Fruit fly (Drosophila melanogaster) whole organism, pupa: Measurements from ENCODE around the gene CG10140.

Source experiments
- CG10348 ChIP-seq: fragments of 200-800 bp; sonication (Bioruptor generic); IDR thresholded peaks from 2 replicates; pipeline ENCODE4 v1.3.6; 2022; ENCODE audit warnings: missing biosample characterization, missing genetic modification characterization
- CG12605 ChIP-seq: fragments of 200-800 bp; sonication (Bioruptor generic); IDR thresholded peaks from 2 replicates; pipeline ENCODE4 v1.3.6; 2022; ENCODE audit warnings: missing biosample characterization, missing genetic modification characterization
- CG13204 ChIP-seq: fragments of 200-800 bp; sonication (Bioruptor generic); optimal IDR thresholded peaks from 2 replicates; lab custom pipeline; 2018; ENCODE audit warnings: missing biosample characterization, mild to moderate bottlenecking, missing genetic modification characterization, moderate library complexity
- CG14655 ChIP-seq: fragments of 200-800 bp; sonication (Bioruptor generic); optimal IDR thresholded peaks from 3 replicates; lab custom pipeline; 2017; ENCODE audit warnings: mild to moderate bottlenecking, missing biosample characterization, missing genetic modification reagents, missing genetic modification characterization
- CG15710 ChIP-seq: fragments of 200-800 bp; sonication (Bioruptor generic); optimal IDR thresholded peaks from 2 replicates; lab custom pipeline; 2018; ENCODE audit warnings: missing biosample characterization, mild to moderate bottlenecking, missing genetic modification characterization, moderate library complexity
- CG17806 ChIP-seq: fragments of 200-800 bp; sonication (Bioruptor generic); optimal IDR thresholded peaks from 2 replicates; lab custom pipeline; 2018; ENCODE audit warnings: missing biosample characterization, mild to moderate bottlenecking, missing genetic modification characterization, moderate library complexity
- CG32121 ChIP-seq: fragments of 200-800 bp; sonication (Bioruptor generic); IDR thresholded peaks from 2 replicates; pipeline ENCODE4 v1.3.6; 2022; ENCODE audit warnings: missing biosample characterization, missing genetic modification characterization
- CG34367 ChIP-seq: fragments of 200-800 bp; sonication (Bioruptor generic); optimal IDR thresholded peaks from 2 replicates; lab custom pipeline; 2018; ENCODE audit warnings: missing biosample characterization, mild to moderate bottlenecking, missing genetic modification characterization
- CG4496 ChIP-seq: fragments of 200-800 bp; sonication (Bioruptor generic); IDR thresholded peaks from 3 replicates; pipeline ENCODE4 v1.3.6; 2022; ENCODE audit warnings: missing biosample characterization, missing genetic modification characterization
- CG8159 ChIP-seq: fragments of 200-800 bp; sonication (Bioruptor generic); optimal IDR thresholded peaks from 3 replicates; lab custom pipeline; 2018; ENCODE audit warnings: missing biosample characterization, mild to moderate bottlenecking, missing genetic modification characterization, moderate library complexity
- CG8301 ChIP-seq: fragments of 200-800 bp; sonication (Bioruptor generic); optimal IDR thresholded peaks from 2 replicates; lab custom pipeline; 2018; ENCODE audit warnings: missing biosample characterization, mild to moderate bottlenecking, missing genetic modification characterization
- CG9948 ChIP-seq: fragments of 200-800 bp; sonication (Bioruptor generic); optimal IDR thresholded peaks from 2 replicates; lab custom pipeline; 2018; ENCODE audit warnings: missing biosample characterization, mild to moderate bottlenecking, missing genetic modification characterization, moderate library complexity
- D1 ChIP-seq: fragments of 200-800 bp; sonication (Bioruptor generic); optimal IDR thresholded peaks from 2 replicates; lab custom pipeline; 2018; ENCODE audit warnings: missing biosample characterization, mild to moderate bottlenecking, missing genetic modification characterization, moderate library complexity
- EcR ChIP-seq: fragments of 200-800 bp; sonication (Bioruptor generic); optimal IDR thresholded peaks from 3 replicates; lab custom pipeline; 2019; ENCODE audit warnings: missing biosample characterization, missing genetic modification characterization, mild to moderate bottlenecking, moderate library complexity, missing genetic modification reagents
- Ets98B ChIP-seq: fragments of 200-800 bp; sonication (Bioruptor generic); IDR thresholded peaks from 2 replicates; pipeline ENCODE4 v1.3.6; 2022; ENCODE audit warnings: missing biosample characterization, missing genetic modification characterization
- Pif1A ChIP-seq: fragments of 200-800 bp; sonication (Bioruptor generic); optimal IDR thresholded peaks from 3 replicates; lab custom pipeline; 2016; ENCODE audit warnings: missing biosample characterization, missing genetic modification characterization
- Pif1B ChIP-seq: fragments of 200-800 bp; sonication (Bioruptor generic); optimal IDR thresholded peaks from 3 replicates; lab custom pipeline; 2016; ENCODE audit warnings: missing biosample characterization, missing genetic modification characterization
- Snoo ChIP-seq: fragments of 200-800 bp; sonication (Bioruptor generic); optimal IDR thresholded peaks from 3 replicates; lab custom pipeline; 2017; ENCODE audit warnings: missing biosample characterization, mild to moderate bottlenecking, missing genetic modification characterization, inconsistent platforms
- fd96Ca ChIP-seq: fragments of 200-800 bp; sonication (Bioruptor generic); IDR thresholded peaks from 3 replicates; pipeline ENCODE4 v1.3.6; 2022; ENCODE audit warnings: missing biosample characterization, missing genetic modification characterization
- gl ChIP-seq: fragments of 200-800 bp; sonication (Bioruptor generic); optimal IDR thresholded peaks from 2 replicates; lab custom pipeline; 2018; ENCODE audit warnings: missing biosample characterization, mild to moderate bottlenecking, missing genetic modification characterization
- rn ChIP-seq: fragments of 200-800 bp; sonication (Bioruptor generic); IDR thresholded peaks from 2 replicates; pipeline ENCODE4 v1.3.6; 2022; ENCODE audit warnings: missing biosample characterization, missing genetic modification characterization

CG10140 gene

DNA sequence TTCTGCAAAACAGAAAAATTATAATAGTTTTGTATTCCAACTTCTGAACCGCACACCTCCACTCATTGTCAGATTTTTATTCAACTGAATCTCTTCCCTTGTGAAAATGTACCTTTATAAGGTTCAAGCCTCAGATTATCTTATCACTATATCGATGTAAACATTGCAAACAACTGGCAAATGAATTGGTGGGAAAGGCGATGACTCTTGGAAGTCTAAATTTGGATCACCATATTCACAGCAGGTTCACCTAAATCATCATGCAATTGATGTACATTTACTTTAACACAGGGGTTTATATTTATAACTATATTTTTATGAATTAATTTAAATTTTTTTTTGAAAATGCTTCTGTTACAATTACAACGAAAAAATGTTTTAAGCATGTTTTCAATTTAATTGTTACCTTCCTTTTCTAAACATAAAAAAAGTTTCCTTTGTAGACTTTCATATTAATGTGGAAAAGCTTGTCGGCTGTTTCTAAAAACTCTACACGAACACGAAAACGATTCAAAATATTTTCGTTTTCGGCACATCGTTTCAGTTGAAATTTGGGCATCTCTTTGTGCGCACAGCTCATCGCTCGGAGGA is at the start of gene CG10140, which contains the start of gene CG14109:
Gene CG10140, minus strand, starts transcription at position 101 of the 591 bp plus-strand sequence.
Gene CG14109, plus strand, starts transcription at position 541 of the 591 bp plus-strand sequence.
- TF ChIP-seq fd96Ca: no peak
- no peak for TF ChIP-seq CG13204 (GFP tag; lab: Kevin White, UChicago)
- no peak for TF ChIP-seq D1 (tag; lab: Kevin White, UChicago)
- no peak for TF ChIP-seq Ets98B (GFP tag; lab: Robert Waterston, UW)
- TF ChIP-seq CG34367 (tag; lab: Kevin White, UChicago): no peak
- TF ChIP-seq CG9948 (tag; lab: Kevin White, UChicago): no peak
- TF ChIP-seq gl (tag; lab: Kevin White, UChicago): no peak
- no peak for TF ChIP-seq CG10348 (GFP tag; lab: Robert Waterston, UW)
- no peak for TF ChIP-seq CG32121
- TF ChIP-seq CG15710 (tag; lab: Kevin White, UChicago): no peak
- TF ChIP-seq Pif1A: no peak
- no peak for TF ChIP-seq CG12605 (GFP tag; lab: Robert Waterston, UW)
- no peak for TF ChIP-seq CG4496 (GFP tag; lab: Robert Waterston, UW)
- TF ChIP-seq CG17806 (tag; lab: Kevin White, UChicago): no peak
- TF ChIP-seq Snoo (tag; lab: Kevin White, UChicago): no peak
- TF ChIP-seq EcR (GFP tag; lab: Kevin White, UChicago): no peak

DNA sequence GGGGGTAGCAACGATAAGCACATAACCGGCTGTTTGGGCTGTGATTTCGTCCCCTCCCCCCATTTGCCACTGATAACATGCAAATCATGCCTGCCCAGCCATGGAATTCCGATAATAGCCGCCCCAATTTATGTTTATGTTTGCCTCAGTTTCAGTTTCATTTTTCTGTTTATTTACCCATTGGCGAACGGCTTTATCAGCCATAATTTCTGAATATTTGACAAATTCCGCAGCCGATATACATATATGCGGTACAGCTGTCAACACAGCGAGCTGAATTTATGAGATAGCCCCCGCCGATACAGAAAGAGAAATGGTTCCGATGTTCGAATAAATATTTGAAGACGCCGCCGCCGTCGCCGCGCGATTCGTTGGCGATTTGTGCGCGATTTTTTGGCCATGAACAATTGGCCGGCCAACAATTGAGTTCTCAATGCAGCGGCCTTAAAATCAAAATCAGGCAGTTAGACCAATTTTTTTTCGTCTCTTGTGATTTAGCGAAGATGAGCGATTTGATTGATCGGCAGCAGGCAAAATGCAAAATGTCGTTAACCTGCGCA is 49.0 kb upstream of the CG10140 start:
- TF ChIP-seq CG12605 (GFP tag; lab: Robert Waterston, UW) (no peak), D1 (tag; lab: Kevin White, UChicago) (no peak), CG34367 (tag; lab: Kevin White, UChicago) (no peak), CG8159 (tag; lab: Kevin White, UChicago) (no peak), Ets98B (GFP tag; lab: Robert Waterston, UW) (no peak), CG17806 (tag; lab: Kevin White, UChicago) (no peak), Pif1A (no peak), CG4496 (GFP tag; lab: Robert Waterston, UW) (no peak; the same call in 2 of the 3 replicates), CG10348 (GFP tag; lab: Robert Waterston, UW) (no peak), EcR (GFP tag; lab: Kevin White, UChicago) (no peak), CG15710 (tag; lab: Kevin White, UChicago) (no peak), CG32121 (no peak), fd96Ca (no peak), CG14655 (GFP tag; lab: Kevin White, UChicago) (no peak), CG8301 (tag; lab: Kevin White, UChicago) (no peak)

- no peak for TF ChIP-seq CG34367 (tag; lab: Kevin White, UChicago)
- no peak for TF ChIP-seq rn (GFP tag; lab: Robert Waterston, UW)
- TF ChIP-seq Pif1A: peak; percentile 1
- peak; percentile 50 for TF ChIP-seq Snoo (tag; lab: Kevin White, UChicago)
- no peak for TF ChIP-seq gl (tag; lab: Kevin White, UChicago)
- TF ChIP-seq CG13204 (GFP tag; lab: Kevin White, UChicago): peak; percentile 7
- peak; percentile 44 for TF ChIP-seq CG8159 (tag; lab: Kevin White, UChicago)
- TF ChIP-seq CG10348 (GFP tag; lab: Robert Waterston, UW): no peak
- peak; percentile 10 for TF ChIP-seq CG8301 (tag; lab: Kevin White, UChicago)
- peak; percentile 8; the same call in 1 of the 2 replicates for TF ChIP-seq Ets98B (GFP tag; lab: Robert Waterston, UW)
- peak; percentile 26 for TF ChIP-seq CG17806 (tag; lab: Kevin White, UChicago)
- peak; percentile 6 for TF ChIP-seq CG9948 (tag; lab: Kevin White, UChicago)
- no peak for TF ChIP-seq CG12605 (GFP tag; lab: Robert Waterston, UW)
- no peak for TF ChIP-seq Pif1B (GFP tag; lab: Kevin White, UChicago)
- no peak for TF ChIP-seq D1 (tag; lab: Kevin White, UChicago)
- TF ChIP-seq CG15710 (tag; lab: Kevin White, UChicago): peak; percentile 17
- peak; percentile 2 for TF ChIP-seq EcR (GFP tag; lab: Kevin White, UChicago)
- TF ChIP-seq CG32121: peak; percentile 26; the same call in 1 of the 2 replicates
- TF ChIP-seq fd96Ca: no peak
- TF ChIP-seq CG4496 (GFP tag; lab: Robert Waterston, UW): no peak
- peak; percentile 34 for TF ChIP-seq CG14655 (GFP tag; lab: Kevin White, UChicago)
Observed at dm6 chr3L:13488129-13488876, 48.0 kb upstream of the CG10140 start.

dm6 chr3L:13486860-13487404 is 46.7 kb upstream of the CG10140 start:
- peak; percentile 24 for TF ChIP-seq EcR (GFP tag; lab: Kevin White, UChicago)
- peak; percentile 24; the same call in 1 of the 2 replicates for TF ChIP-seq CG32121
- TF ChIP-seq Pif1A: no peak
- no peak for TF ChIP-seq D1 (tag; lab: Kevin White, UChicago)
- no peak for TF ChIP-seq CG10348 (GFP tag; lab: Robert Waterston, UW)
- TF ChIP-seq CG15710 (tag; lab: Kevin White, UChicago): no peak
- no peak for TF ChIP-seq CG34367 (tag; lab: Kevin White, UChicago)
- no peak for TF ChIP-seq fd96Ca
- no peak for TF ChIP-seq Snoo (tag; lab: Kevin White, UChicago)
- no peak for TF ChIP-seq Pif1B (GFP tag; lab: Kevin White, UChicago)
- no peak for TF ChIP-seq CG9948 (tag; lab: Kevin White, UChicago)
- peak; percentile 62; the same call in 2 of the 3 replicates for TF ChIP-seq CG4496 (GFP tag; lab: Robert Waterston, UW)
- TF ChIP-seq rn (GFP tag; lab: Robert Waterston, UW): no peak
- TF ChIP-seq CG17806 (tag; lab: Kevin White, UChicago): no peak
- TF ChIP-seq CG14655 (GFP tag; lab: Kevin White, UChicago): no peak
- TF ChIP-seq Ets98B (GFP tag; lab: Robert Waterston, UW): peak; percentile 36; the same call in 1 of the 2 replicates
- TF ChIP-seq CG13204 (GFP tag; lab: Kevin White, UChicago): peak; percentile 5
- no peak for TF ChIP-seq gl (tag; lab: Kevin White, UChicago)
- TF ChIP-seq CG8159 (tag; lab: Kevin White, UChicago): no peak
- peak; percentile 5 for TF ChIP-seq CG8301 (tag; lab: Kevin White, UChicago)
- no peak for TF ChIP-seq CG12605 (GFP tag; lab: Robert Waterston, UW)
